Worm (Caenorhabditis elegans): ENCODE measurements around the gene cnc-3.

ce11 chrV:1468905-1469304 lies 21.1 kb downstream of the cnc-3 start:
- TF ChIP-seq him-1 (tag; optimal IDR thresholded peaks at IDR 0.05) (no peak), dao-5 (tag; optimal IDR thresholded peaks at IDR 0.05) (no peak), W03F9.2 (tag; optimal IDR thresholded peaks at IDR 0.05) (no peak)
